Fruit fly (Drosophila melanogaster): ENCODE results near the gene Lint-O.

- TF ChIP-seq psq (optimal IDR thresholded peaks at IDR 0.05) (no peak), Dll (optimal IDR thresholded peaks at IDR 0.05) (no peak), CG8478 (optimal IDR thresholded peaks at IDR 0.05) (no peak), pan (optimal IDR thresholded peaks at IDR 0.05) (no peak), usp (GFP tag; optimal IDR thresholded peaks at IDR 0.05) (no peak), EcR (GFP tag; optimal IDR thresholded peaks at IDR 0.05) (no peak)
Observed at dm6 chrX:2732127-2732526, 33.6 kb downstream of the Lint-O start, which contains the start of the genes ttm50 and CG2712.
